Worm (Caenorhabditis elegans) whole organism, midembryonic: Measurements from ENCODE around the gene C39D10.11.

Experiments used
- T22C8.4 ChIP-seq: fragments of 200-800 bp; sonication (Bioruptor generic); IDR thresholded peaks from 2 replicates; pipeline ENCODE4 v1.3.6; 2022; ENCODE audit warnings: missing genetic modification characterization, missing compliant biosample characterization
- cog-1 ChIP-seq: sonication (generic microtip); optimal IDR thresholded peaks from 2 replicates; lab custom pipeline; 2016; ENCODE audit warnings: missing genetic modification characterization, missing compliant biosample characterization
- flt-1 ChIP-seq: fragments of 200-800 bp; sonication (Bioruptor generic); IDR thresholded peaks from 2 replicates; pipeline ENCODE4 v1.3.6; 2022; ENCODE audit warnings: missing genetic modification characterization, missing compliant biosample characterization
- klf-2 ChIP-seq: fragments of 200-800 bp; sonication (Bioruptor generic); conservative IDR thresholded peaks from 2 replicates; pipeline ENCODE4 v1.3.6; 2022; ENCODE audit warnings: missing genetic modification reagents, missing genetic modification characterization, missing compliant biosample characterization
- med-1 ChIP-seq: sonication (generic microtip); optimal IDR thresholded peaks from 2 replicates; lab custom pipeline; 2017; ENCODE audit warnings: missing genetic modification characterization, mild to moderate bottlenecking, missing compliant biosample characterization, antibody characterized with exemption, missing genetic modification reagents; ENCODE audit not compliant: insufficient read depth
- ref-1 ChIP-seq: fragments of 200-800 bp; sonication (Bioruptor generic); conservative IDR thresholded peaks from 2 replicates; pipeline ENCODE4 v1.3.6; 2022; ENCODE audit warnings: missing genetic modification reagents, missing genetic modification characterization, missing compliant biosample characterization
- tab-1 ChIP-seq: fragments of 200-800 bp; sonication (Bioruptor generic); IDR thresholded peaks from 2 replicates; pipeline ENCODE4 v1.3.6; 2022; ENCODE audit warnings: missing genetic modification characterization, missing compliant biosample characterization
- ztf-23 ChIP-seq: fragments of 200-800 bp; sonication (Bioruptor generic); IDR thresholded peaks from 2 replicates; pipeline ENCODE4 v1.3.6; 2022; ENCODE audit warnings: missing genetic modification reagents, missing genetic modification characterization, missing compliant biosample characterization
- ztf-29 ChIP-seq: fragments of 200-800 bp; sonication (Bioruptor generic); IDR thresholded peaks from 2 replicates; pipeline ENCODE4 v1.3.6; 2022; ENCODE audit warnings: missing genetic modification reagents, missing genetic modification characterization, missing compliant biosample characterization

The C39D10.11 gene

ce11 chrX:7902976-7903375, at the start of gene C39D10.11:
Gene C39D10.11 (plus strand): TSS chrX:7903276.
- TF ChIP-seq ztf-29 (GFP tag; lab: Robert Waterston, UW) (no peak), T22C8.4 (GFP tag; lab: Robert Waterston, UW) (no peak), tab-1 (GFP tag; lab: Robert Waterston, UW) (no peak), cog-1 (no peak), med-1 (GFP tag; lab: Kevin White, UChicago) (no peak), flt-1 (GFP tag; lab: Robert Waterston, UW) (no peak), ref-1 (GFP tag; lab: Robert Waterston, UW) (no peak), ztf-23 (GFP tag; lab: Robert Waterston, UW) (no peak), klf-2 (GFP tag; lab: Robert Waterston, UW) (no peak)

- TF ChIP-seq ref-1 (GFP tag; lab: Robert Waterston, UW) (no peak), flt-1 (GFP tag; lab: Robert Waterston, UW) (no peak), ztf-29 (GFP tag; lab: Robert Waterston, UW) (no peak), cog-1 (no peak), med-1 (GFP tag; lab: Kevin White, UChicago) (no peak), ztf-23 (GFP tag; lab: Robert Waterston, UW) (no peak), klf-2 (GFP tag; lab: Robert Waterston, UW) (no peak), T22C8.4 (GFP tag; lab: Robert Waterston, UW) (no peak), tab-1 (GFP tag; lab: Robert Waterston, UW) (no peak)
Observed at ce11 chrX:7866493-7866892, 36.6 kb upstream of the C39D10.11 start.

- TF ChIP-seq ztf-23 (GFP tag; lab: Robert Waterston, UW), result no peak
- no peak for TF ChIP-seq tab-1 (GFP tag; lab: Robert Waterston, UW)
- TF ChIP-seq ref-1 (GFP tag; lab: Robert Waterston, UW), result no peak
- no peak for TF ChIP-seq T22C8.4 (GFP tag; lab: Robert Waterston, UW)
- TF ChIP-seq klf-2 (GFP tag; lab: Robert Waterston, UW), result no peak
- no peak for TF ChIP-seq ztf-29 (GFP tag; lab: Robert Waterston, UW)
- no peak for TF ChIP-seq med-1 (GFP tag; lab: Kevin White, UChicago)
- no peak for TF ChIP-seq flt-1 (GFP tag; lab: Robert Waterston, UW)
- TF ChIP-seq cog-1, result no peak
Observed at ce11 chrX:7867307-7867706, 35.8 kb upstream of the C39D10.11 start.

- TF ChIP-seq T22C8.4 (GFP tag; lab: Robert Waterston, UW), result no peak
- TF ChIP-seq ztf-29 (GFP tag; lab: Robert Waterston, UW), result no peak
- TF ChIP-seq flt-1 (GFP tag; lab: Robert Waterston, UW), result no peak
Observed at ce11 chrX:7873350-7873749, 29.7 kb upstream of the C39D10.11 start.

ce11 chrX:7875854-7876253, 27.2 kb upstream of the C39D10.11 start, which contains the start of gene cca-1:
Gene cca-1 (minus strand): TSS chrX:7875954.
- no peak for TF ChIP-seq T22C8.4 (GFP tag; lab: Robert Waterston, UW)

ce11 chrX:7880848-7881247, 22.2 kb upstream of the C39D10.11 start, which contains the start of gene C39D10.8:
Gene C39D10.8 (minus strand): TSS chrX:7880948.
- TF ChIP-seq tab-1 (GFP tag; lab: Robert Waterston, UW), result no peak
- TF ChIP-seq klf-2 (GFP tag; lab: Robert Waterston, UW), result no peak
- no peak for TF ChIP-seq flt-1 (GFP tag; lab: Robert Waterston, UW)

- TF ChIP-seq T22C8.4 (GFP tag; lab: Robert Waterston, UW) (no peak), tab-1 (GFP tag; lab: Robert Waterston, UW) (no peak), flt-1 (GFP tag; lab: Robert Waterston, UW) (no peak), cog-1 (no peak), ztf-23 (GFP tag; lab: Robert Waterston, UW) (no peak), ref-1 (GFP tag; lab: Robert Waterston, UW) (no peak), med-1 (GFP tag; lab: Kevin White, UChicago) (no peak), ztf-29 (GFP tag; lab: Robert Waterston, UW) (no peak), klf-2 (GFP tag; lab: Robert Waterston, UW) (no peak)
Observed at ce11 chrX:7881307-7881706, 21.8 kb upstream of the C39D10.11 start.

- TF ChIP-seq med-1 (GFP tag; lab: Kevin White, UChicago) (no peak), T22C8.4 (GFP tag; lab: Robert Waterston, UW) (no peak), tab-1 (GFP tag; lab: Robert Waterston, UW) (no peak), ztf-29 (GFP tag; lab: Robert Waterston, UW) (no peak), klf-2 (GFP tag; lab: Robert Waterston, UW) (no peak), ztf-23 (GFP tag; lab: Robert Waterston, UW) (no peak), flt-1 (GFP tag; lab: Robert Waterston, UW) (no peak), ref-1 (GFP tag; lab: Robert Waterston, UW) (no peak), cog-1 (no peak)
Observed at ce11 chrX:7883994-7884393, 19.1 kb upstream of the C39D10.11 start, which contains the start of gene pcyt-2.2. Gene pcyt-2.2 (plus strand): TSS chrX:7884294.

- TF ChIP-seq ztf-29 (GFP tag; lab: Robert Waterston, UW) (no peak), flt-1 (GFP tag; lab: Robert Waterston, UW) (no peak), ztf-23 (GFP tag; lab: Robert Waterston, UW) (no peak), med-1 (GFP tag; lab: Kevin White, UChicago) (no peak), T22C8.4 (GFP tag; lab: Robert Waterston, UW) (no peak), ref-1 (GFP tag; lab: Robert Waterston, UW) (no peak), tab-1 (GFP tag; lab: Robert Waterston, UW) (no peak), cog-1 (no peak), klf-2 (GFP tag; lab: Robert Waterston, UW) (no peak)
Observed at ce11 chrX:7886200-7886599, 16.9 kb upstream of the C39D10.11 start.

ce11 chrX:7888915-7889314, 14.2 kb upstream of the C39D10.11 start, which contains the start of gene C39D10.2:
Gene C39D10.2 (plus strand): TSS chrX:7889215.
- TF ChIP-seq ztf-29 (GFP tag; lab: Robert Waterston, UW), result no peak
- TF ChIP-seq ref-1 (GFP tag; lab: Robert Waterston, UW), result no peak
- no peak for TF ChIP-seq T22C8.4 (GFP tag; lab: Robert Waterston, UW)
- TF ChIP-seq flt-1 (GFP tag; lab: Robert Waterston, UW), result no peak
- no peak for TF ChIP-seq tab-1 (GFP tag; lab: Robert Waterston, UW)
- TF ChIP-seq med-1 (GFP tag; lab: Kevin White, UChicago), result no peak
- TF ChIP-seq klf-2 (GFP tag; lab: Robert Waterston, UW), result no peak
- TF ChIP-seq cog-1, result no peak
- no peak for TF ChIP-seq ztf-23 (GFP tag; lab: Robert Waterston, UW)
